Fruit fly (Drosophila melanogaster) whole organism: Measurements from ENCODE around the gene CG5863.

Experiments used
- CG8478 ChIP-seq: fragments of >200 bp; optimal IDR thresholded peaks from 2 replicates; lab custom pipeline; 2018; ENCODE audit warnings: inconsistent platforms
- Dll ChIP-seq: fragments of >200 bp; optimal IDR thresholded peaks from 2 replicates; lab custom pipeline; 2017
- EcR ChIP-seq, 2 experiments: fragments of >200 bp; optimal IDR thresholded peaks; 2 replicates each; lab custom pipeline; 2017; ENCODE audit warnings: missing biosample characterization in 2 of 2, missing genetic modification characterization in 2 of 2, missing genetic modification reagents in 2 of 2
- pan ChIP-seq: fragments of >200 bp; optimal IDR thresholded peaks from 2 replicates; lab custom pipeline; 2017
- psq ChIP-seq: fragments of >200 bp; optimal IDR thresholded peaks from 2 replicates; lab custom pipeline; 2017
- usp ChIP-seq: fragments of >200 bp; optimal IDR thresholded peaks from 2 replicates; lab custom pipeline; 2017; ENCODE audit warnings: missing biosample characterization, missing genetic modification characterization, mixed read lengths

Gene CG5863

dm6 chr3R:17400675-17401118 is 10.2 kb upstream of the CG5863 start:
- TF ChIP-seq psq (lab: Kevin White, UChicago) (no peak), Dll (lab: Kevin White, UChicago) (no peak), EcR (GFP tag; optimal IDR thresholded peaks at IDR 0.05; lab: Kevin White, UChicago) (no peak), pan (no peak), CG8478 (lab: Kevin White, UChicago) (no peak), usp (GFP tag; lab: Kevin White, UChicago) (no peak)

dm6 chr3R:17401289-17401752 is 9.6 kb upstream of the CG5863 start:
- TF ChIP-seq psq (lab: Kevin White, UChicago), result no peak
- TF ChIP-seq CG8478 (lab: Kevin White, UChicago), result no peak
- no peak for TF ChIP-seq EcR (GFP tag; optimal IDR thresholded peaks at IDR 0.05; lab: Kevin White, UChicago)
- TF ChIP-seq Dll (lab: Kevin White, UChicago), result no peak
- TF ChIP-seq pan, result no peak
- no peak for TF ChIP-seq usp (GFP tag; lab: Kevin White, UChicago)

dm6 chr3R:17402434-17402833 is 8.5 kb upstream of the CG5863 start, which contains the start of gene Sur-8:
Gene Sur-8, minus strand, starts transcription at chr3R:17402515.
- TF ChIP-seq psq (lab: Kevin White, UChicago), result no peak
- TF ChIP-seq usp (GFP tag; lab: Kevin White, UChicago), result no peak
- TF ChIP-seq CG8478 (lab: Kevin White, UChicago), result no peak
- TF ChIP-seq EcR (GFP tag; optimal IDR thresholded peaks at IDR 0.05; lab: Kevin White, UChicago), result no peak
- no peak for TF ChIP-seq pan
- no peak for TF ChIP-seq Dll (lab: Kevin White, UChicago)

dm6 chr3R:17403188-17403587 is 7.7 kb upstream of the CG5863 start, which contains the start of gene CG34279:
Gene CG34279, minus strand, starts transcription at chr3R:17403288.
- TF ChIP-seq psq (lab: Kevin White, UChicago), result no peak
- no peak for TF ChIP-seq pan
- TF ChIP-seq usp (GFP tag; lab: Kevin White, UChicago), result no peak
- TF ChIP-seq EcR (GFP tag; optimal IDR thresholded peaks at IDR 0.05; lab: Kevin White, UChicago), result no peak
- TF ChIP-seq Dll (lab: Kevin White, UChicago), result no peak
- no peak for TF ChIP-seq CG8478 (lab: Kevin White, UChicago)

dm6 chr3R:17403618-17404017 is 7.3 kb upstream of the CG5863 start, which contains the start of gene CG34280:
Gene CG34280, minus strand, starts transcription at chr3R:17403718.
- TF ChIP-seq usp (GFP tag; lab: Kevin White, UChicago) (no peak), CG8478 (lab: Kevin White, UChicago) (no peak)

dm6 chr3R:17404155-17404554 is 6.8 kb upstream of the CG5863 start:
- TF ChIP-seq pan, result no peak
- no peak for TF ChIP-seq psq (lab: Kevin White, UChicago)
- TF ChIP-seq Dll (lab: Kevin White, UChicago), result no peak
- TF ChIP-seq EcR (GFP tag; optimal IDR thresholded peaks at IDR 0.05; lab: Kevin White, UChicago), result no peak
- no peak for TF ChIP-seq CG8478 (lab: Kevin White, UChicago)
- no peak for TF ChIP-seq usp (GFP tag; lab: Kevin White, UChicago)

- TF ChIP-seq psq (lab: Kevin White, UChicago) (no peak), EcR (GFP tag; optimal IDR thresholded peaks at IDR 0.05; lab: Kevin White, UChicago) (no peak), Dll (lab: Kevin White, UChicago) (no peak), CG8478 (lab: Kevin White, UChicago) (no peak), usp (GFP tag; lab: Kevin White, UChicago) (no peak), pan (no peak)
Observed at dm6 chr3R:17405009-17405408, 5.9 kb upstream of the CG5863 start, which contains the start of gene CG42823. Gene CG42823, minus strand, starts transcription at chr3R:17405109.

- TF ChIP-seq usp (GFP tag; lab: Kevin White, UChicago), result no peak
- TF ChIP-seq EcR (GFP tag; optimal IDR thresholded peaks at IDR 0.05; lab: Kevin White, UChicago), result no peak
- no peak for TF ChIP-seq psq (lab: Kevin White, UChicago)
- no peak for TF ChIP-seq Dll (lab: Kevin White, UChicago)
- TF ChIP-seq CG8478 (lab: Kevin White, UChicago), result no peak
- no peak for TF ChIP-seq pan
Observed at dm6 chr3R:17406411-17406810, 4.5 kb upstream of the CG5863 start, which contains the start of the genes CG42824 and CG42798. Gene CG42824, minus strand, starts transcription at chr3R:17406511. Gene CG42798, plus strand, starts transcription at chr3R:17406678.

dm6 chr3R:17407576-17407975 is 3.3 kb upstream of the CG5863 start, which contains the start of gene CG17283:
Gene CG17283, plus strand, starts transcription at chr3R:17407876.
- TF ChIP-seq psq (lab: Kevin White, UChicago), result no peak
- no peak for TF ChIP-seq CG8478 (lab: Kevin White, UChicago)
- no peak for TF ChIP-seq pan
- TF ChIP-seq EcR (GFP tag; optimal IDR thresholded peaks at IDR 0.05; lab: Kevin White, UChicago), result no peak
- TF ChIP-seq Dll (lab: Kevin White, UChicago), result no peak
- TF ChIP-seq usp (GFP tag; lab: Kevin White, UChicago), result no peak

dm6 chr3R:17409319-17409718 is 1.6 kb upstream of the CG5863 start, which contains the start of gene CG5860:
Gene CG5860, plus strand, starts transcription at chr3R:17409619.
- TF ChIP-seq Dll (lab: Kevin White, UChicago), result no peak
- TF ChIP-seq pan, result no peak
- no peak for TF ChIP-seq psq (lab: Kevin White, UChicago)
- TF ChIP-seq EcR (GFP tag; optimal IDR thresholded peaks at IDR 0.05; lab: Kevin White, UChicago), result no peak
- TF ChIP-seq usp (GFP tag; lab: Kevin White, UChicago), result no peak

- TF ChIP-seq EcR (GFP tag; optimal IDR thresholded peaks at IDR 0.05; lab: Kevin White, UChicago) (no peak), CG8478 (lab: Kevin White, UChicago) (no peak), psq (lab: Kevin White, UChicago) (no peak), usp (GFP tag; lab: Kevin White, UChicago) (no peak), pan (no peak), Dll (lab: Kevin White, UChicago) (no peak)
Observed at dm6 chr3R:17412458-17413127, 1.7 kb downstream of the CG5863 start, which contains the start of gene CG42821. Gene CG42821, plus strand, starts transcription at chr3R:17413077.
